Comparison of ENCODE assay signal across 1 fruit fly cellular context in the genomic region with DNA sequence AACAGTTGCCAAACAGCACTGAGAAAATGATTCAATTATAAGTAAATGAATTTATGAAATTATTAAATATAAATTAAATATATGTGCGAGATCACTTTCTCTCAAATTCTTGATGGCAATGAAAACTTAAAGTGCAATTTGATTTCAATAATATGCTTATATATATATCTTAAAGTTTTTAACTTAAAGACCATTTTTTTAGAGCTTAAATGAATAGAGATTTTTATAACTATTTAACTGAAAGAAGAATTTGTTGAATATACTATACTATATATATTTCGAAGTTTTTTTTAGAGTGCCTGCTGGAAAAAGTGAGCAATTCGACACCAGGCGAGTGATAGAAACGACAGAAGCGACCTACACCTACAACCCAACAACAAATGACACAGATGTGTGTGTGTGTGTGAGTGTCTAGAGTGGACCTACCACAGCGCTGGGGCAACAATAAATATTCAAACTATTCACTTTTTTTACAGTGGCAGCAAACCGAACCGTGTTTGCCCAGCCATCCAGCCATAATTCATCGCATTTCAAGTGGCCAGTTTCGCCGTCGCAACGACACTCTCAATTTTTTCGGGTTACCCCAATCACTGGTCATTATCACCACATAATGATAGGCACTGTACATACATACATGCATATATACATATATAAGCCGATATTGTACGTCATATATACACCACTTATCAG.
TF ChIP-seq lines count a peak whose summit lies in the region.

No protein-coding gene starts in this region.

TF ChIP-seq in whole organism, embryonic, 481 proteins besides CTCF, POLR2A, EP300 and RAD21 (continued from another document):
- TF ChIP-seq ro (GFP tag; IDR thresholded peaks at IDR 0.05; lab: Robert Waterston, UW) (peak; percentile 14; the same call in 1 of the 2 replicates), CG33557 (GFP tag; optimal IDR thresholded peaks at IDR 0.05; lab: Kevin White, UChicago) (peak; percentile 68), CG3838 (GFP tag; optimal IDR thresholded peaks at IDR 0.05; lab: Kevin White, UChicago) (no peak), hbn (GFP tag; IDR thresholded peaks at IDR 0.05; lab: Robert Waterston, UW; ENCODE audit: partially characterized antibody) (no peak), Atf-2 (GFP tag; optimal IDR thresholded peaks at IDR 0.05; lab: Kevin White, UChicago) (no peak), nau (GFP tag; optimal IDR thresholded peaks at IDR 0.05; lab: Kevin White, UChicago) (no peak), dati (GFP tag; IDR thresholded peaks at IDR 0.05; lab: Robert Waterston, UW) (no peak), Sox102F (GFP tag; optimal IDR thresholded peaks at IDR 0.05; lab: Kevin White, UChicago) (peak; percentile 72), zen (tag; optimal IDR thresholded peaks at IDR 0.05; lab: Kevin White, UChicago) (peak; percentile 73), D19B (GFP tag; optimal IDR thresholded peaks at IDR 0.05; lab: Kevin White, UChicago) (no peak), Nf-YB (GFP tag; optimal IDR thresholded peaks at IDR 0.05; lab: Kevin White, UChicago) (peak; percentile 53), fd3F (GFP tag; optimal IDR thresholded peaks at IDR 0.05; lab: Kevin White, UChicago) (peak; percentile 2), toy (GFP tag; IDR thresholded peaks at IDR 0.05; lab: Robert Waterston, UW) (no peak), nom (GFP tag; optimal IDR thresholded peaks at IDR 0.05; lab: Kevin White, UChicago) (no peak), CG18262 (tag; optimal IDR thresholded peaks at IDR 0.05; lab: Kevin White, UChicago) (peak; percentile 93), esg (GFP tag; conservative IDR thresholded peaks at IDR 0.05; lab: Robert Waterston, UW) (0 out of 2 replicates have a peak, but pooled peaks have one; percentile 17), sob (GFP tag; IDR thresholded peaks at IDR 0.05; lab: Robert Waterston, UW) (no peak), pita (GFP tag; optimal IDR thresholded peaks at IDR 0.05; lab: Kevin White, UChicago) (no peak), CG15601 (tag; optimal IDR thresholded peaks at IDR 0.05; lab: Kevin White, UChicago) (peak; percentile 61), CG7271 (tag; optimal IDR thresholded peaks at IDR 0.05; lab: Kevin White, UChicago) (peak; percentile 23), sug (tag; optimal IDR thresholded peaks at IDR 0.05; lab: Kevin White, UChicago) (peak; percentile 55), trem (tag; optimal IDR thresholded peaks at IDR 0.05; lab: Kevin White, UChicago) (peak; percentile 74), chm (GFP tag; IDR thresholded peaks at IDR 0.05; lab: Robert Waterston, UW) (0 out of 2 replicates have a peak, but pooled peaks have one; percentile 51), Deaf1 (tag; optimal IDR thresholded peaks at IDR 0.05; lab: Kevin White, UChicago) (peak; percentile 26), ato (GFP tag; IDR thresholded peaks at IDR 0.05; lab: Robert Waterston, UW; ENCODE audit: partially characterized antibody) (no peak), CG42726 (GFP tag; IDR thresholded peaks at IDR 0.05; lab: Robert Waterston, UW; ENCODE audit: partially characterized antibody) (no peak), CG11695 (GFP tag; IDR thresholded peaks at IDR 0.05; lab: Robert Waterston, UW) (0 out of 3 replicates have a peak, but pooled peaks have one; percentile 57), Neu2 (GFP tag; optimal IDR thresholded peaks at IDR 0.05; lab: Kevin White, UChicago; ENCODE audit: borderline replicate concordance) (no peak), CG8290 (GFP tag; optimal IDR thresholded peaks at IDR 0.05; lab: Kevin White, UChicago) (no peak), CG8290 (tag; optimal IDR thresholded peaks at IDR 0.05; lab: Kevin White, UChicago) (peak in 1 of 2 experiments; percentile 76), ara (GFP tag; IDR thresholded peaks at IDR 0.05; lab: Robert Waterston, UW) (no peak), B-H1 (GFP tag; IDR thresholded peaks at IDR 0.05; lab: Robert Waterston, UW) (no peak), ap (GFP tag; IDR thresholded peaks at IDR 0.05; lab: Robert Waterston, UW) (0 out of 2 replicates have a peak, but pooled peaks have one; percentile 33), sisA (GFP tag; IDR thresholded peaks at IDR 0.05; lab: Robert Waterston, UW) (peak; percentile 23; the same call in 1 of the 2 replicates), Ada2b (GFP tag; IDR thresholded peaks at IDR 0.05; lab: Robert Waterston, UW) (no peak)
